Worm (Caenorhabditis elegans) whole organism, young adult: ENCODE measurements around the gene cdc-48.1.

ENCODE experiments used
- F57A8.1 ChIP-seq: fragments of 200-800 bp; sonication (Bioruptor generic); optimal IDR thresholded peaks from 2 replicates; lab custom pipeline; 2018; ENCODE audit warnings: mild to moderate bottlenecking, missing genetic modification characterization, moderate library complexity, missing compliant biosample characterization
- T26A5.8 ChIP-seq: sonication (generic microtip); optimal IDR thresholded peaks from 2 replicates; lab custom pipeline; 2016; ENCODE audit warnings: missing genetic modification characterization, missing compliant biosample characterization
- athp-1 ChIP-seq: sonication (generic microtip); optimal IDR thresholded peaks from 2 replicates; lab custom pipeline; 2017; ENCODE audit warnings: mild to moderate bottlenecking, missing genetic modification characterization, missing compliant biosample characterization
- ceh-91 ChIP-seq: fragments of 200-800 bp; sonication (Bioruptor generic); IDR thresholded peaks from 2 replicates; pipeline ENCODE4 v1.3.6; 2022; ENCODE audit warnings: missing genetic modification reagents, missing genetic modification characterization, missing compliant biosample characterization
- dox-1 ChIP-seq: fragments of 200-800 bp; sonication (Bioruptor generic); IDR thresholded peaks from 2 replicates; pipeline ENCODE4 v1.3.6; 2022; ENCODE audit warnings: missing genetic modification reagents, missing genetic modification characterization, missing compliant biosample characterization
- efl-1 ChIP-seq: fragments of 150-350 bp; optimal IDR thresholded peaks from 2 replicates; lab custom pipeline; 2014; ENCODE audit warnings: missing biosample characterization, missing genetic modification reagents, missing genetic modification characterization
- egl-18 ChIP-seq: fragments of 200-800 bp; sonication (Bioruptor generic); IDR thresholded peaks from 2 replicates; pipeline ENCODE4 v1.3.6; 2022; ENCODE audit warnings: missing genetic modification reagents, missing genetic modification characterization, missing compliant biosample characterization
- gei-17 ChIP-seq: fragments of 200-800 bp; sonication (Bioruptor generic); optimal IDR thresholded peaks from 2 replicates; lab custom pipeline; 2018; ENCODE audit warnings: mild to moderate bottlenecking, missing genetic modification characterization, missing compliant biosample characterization
- hmg-1.2 ChIP-seq: fragments of 200-800 bp; sonication (Bioruptor generic); IDR thresholded peaks from 2 replicates; pipeline ENCODE4 v1.3.6; 2022; ENCODE audit warnings: missing genetic modification reagents, missing genetic modification characterization, missing compliant biosample characterization
- snpc-1.1 ChIP-seq: sonication (generic microtip); optimal IDR thresholded peaks from 2 replicates; lab custom pipeline; 2017; ENCODE audit warnings: missing genetic modification characterization, mild to moderate bottlenecking, missing compliant biosample characterization, antibody characterized with exemption, moderate library complexity, missing genotype, missing genetic modification reagents; ENCODE audit not compliant: insufficient read depth
- snpc-4 ChIP-seq, 5 experiments: fragments of 150-350 bp in 1 of 5; sonication (generic microtip) in 4 of 5; optimal IDR thresholded peaks; 2 replicates each; lab custom pipeline; 2014 to 2018; ENCODE audit warnings: missing genetic modification characterization in 5 of 5, missing biosample characterization in 3 of 5, antibody characterized with exemption in 2 of 5, mild to moderate bottlenecking in 2 of 5, missing compliant biosample characterization in 2 of 5, missing genotype in 2 of 5, moderate library complexity in 2 of 5, missing genetic modification reagents in 1 of 5
- tlf-1 ChIP-seq: fragments of 200-800 bp; sonication (Bioruptor generic); optimal IDR thresholded peaks from 2 replicates; lab custom pipeline; 2018; ENCODE audit warnings: mild to moderate bottlenecking, missing genetic modification characterization, missing compliant biosample characterization
- unc-62 ChIP-seq: fragments of 150-350 bp; optimal IDR thresholded peaks from 2 replicates; lab custom pipeline; 2014; ENCODE audit warnings: missing biosample characterization, missing genetic modification reagents, missing genetic modification characterization
- xnd-1 ChIP-seq: sonication (generic microtip); optimal IDR thresholded peaks from 2 replicates; lab custom pipeline; 2016; ENCODE audit warnings: missing genotype, missing genetic modification reagents, missing genetic modification characterization, missing compliant biosample characterization

- TF ChIP-seq gei-17 (no peak), egl-18 (GFP tag; lab: Robert Waterston, UW) (no peak), athp-1 (tag; lab: Kevin White, UChicago) (no peak), hmg-1.2 (GFP tag; lab: Robert Waterston, UW) (no peak), snpc-4 (GFP tag; optimal IDR thresholded peaks at IDR 0.05; lab: Kevin White, UChicago) (no peak), snpc-4 (tag; optimal IDR thresholded peaks at IDR 0.05; lab: Kevin White, UChicago) (no peak), tlf-1 (GFP tag; lab: Kevin White, UChicago) (no peak), F57A8.1 (GFP tag; lab: Kevin White, UChicago) (no peak), dox-1 (GFP tag; lab: Robert Waterston, UW) (no peak), efl-1 (no peak), ceh-91 (GFP tag; lab: Robert Waterston, UW) (no peak), snpc-1.1 (tag; lab: Kevin White, UChicago) (no peak), unc-62 (GFP tag; lab: Kevin White, UChicago) (no peak), T26A5.8 (no peak), xnd-1 (tag; lab: Kevin White, UChicago) (no peak)
Measured at ce11 chrII:10602184-10602583, 39.0 kb upstream of the cdc-48.1 start, which contains the start of gene srv-2.
